Fruit fly (Drosophila melanogaster): ENCODE data around the gene Snmp2.

The Snmp2 gene

dm6 chr3L:7741953-7742352 is 888 bp downstream of the Snmp2 start:
- TF ChIP-seq brk (GFP tag; optimal IDR thresholded peaks at IDR 0.05) (no peak), jim (GFP tag; optimal IDR thresholded peaks at IDR 0.05) (peak; percentile 3), tai (GFP tag; optimal IDR thresholded peaks at IDR 0.05) (no peak), rgr (GFP tag; optimal IDR thresholded peaks at IDR 0.05) (no peak), CrebA (GFP tag; optimal IDR thresholded peaks at IDR 0.05; ENCODE audit: borderline replicate concordance) (no peak), Hr78 (GFP tag; optimal IDR thresholded peaks at IDR 0.05) (no peak)

- TF ChIP-seq sv (GFP tag; optimal IDR thresholded peaks at IDR 0.05), result no peak
- TF ChIP-seq Myc (optimal IDR thresholded peaks at IDR 0.05), result peak; percentile 37
- TF ChIP-seq Hr78 (GFP tag; optimal IDR thresholded peaks at IDR 0.05), result no peak
Measured at dm6 chr3L:7732141-7732748, 10.6 kb downstream of the Snmp2 start, which contains the start of gene CG8492. TSS of gene CG8492 (minus strand) at chr3L:7732191.

dm6 chr3L:7726690-7727089 is 16.2 kb downstream of the Snmp2 start:
- no peak for TF ChIP-seq pan (optimal IDR thresholded peaks at IDR 0.05)
- TF ChIP-seq dsf (GFP tag; optimal IDR thresholded peaks at IDR 0.05; ENCODE audit: borderline replicate concordance), result no peak
- TF ChIP-seq brk (GFP tag; optimal IDR thresholded peaks at IDR 0.05), result no peak
- no peak for TF ChIP-seq CG9705 (GFP tag; optimal IDR thresholded peaks at IDR 0.05)
- no peak for TF ChIP-seq rgr (GFP tag; optimal IDR thresholded peaks at IDR 0.05)

dm6 chr3L:7726285-7726684 is 16.6 kb downstream of the Snmp2 start, which contains the start of gene CG7457:
TSS of gene CG7457 (minus strand) at chr3L:7726473.
- TF ChIP-seq jim (GFP tag; optimal IDR thresholded peaks at IDR 0.05), result no peak
- TF ChIP-seq usp (GFP tag; optimal IDR thresholded peaks at IDR 0.05), result no peak
- no peak for TF ChIP-seq Rel (GFP tag; optimal IDR thresholded peaks at IDR 0.05)
- no peak for TF ChIP-seq Rel (tag; optimal IDR thresholded peaks at IDR 0.05)
- no peak for TF ChIP-seq Hr78 (GFP tag; optimal IDR thresholded peaks at IDR 0.05)
- TF ChIP-seq Vsx2 (GFP tag; optimal IDR thresholded peaks at IDR 0.05; ENCODE audit: partially characterized antibody), result no peak
- no peak for TF ChIP-seq psq (GFP tag; optimal IDR thresholded peaks at IDR 0.05)
- TF ChIP-seq CG32264 (GFP tag; optimal IDR thresholded peaks at IDR 0.05), result no peak
- no peak for TF ChIP-seq OdsH (GFP tag; optimal IDR thresholded peaks at IDR 0.05)
- TF ChIP-seq ey (GFP tag; optimal IDR thresholded peaks at IDR 0.05), result no peak
- TF ChIP-seq N (GFP tag; optimal IDR thresholded peaks at IDR 0.05), result no peak
- no peak for TF ChIP-seq Dif (GFP tag; optimal IDR thresholded peaks at IDR 0.05; ENCODE audit: partially characterized antibody)
- TF ChIP-seq Myc (optimal IDR thresholded peaks at IDR 0.05), result no peak
- no peak for TF ChIP-seq CG9705 (GFP tag; optimal IDR thresholded peaks at IDR 0.05)
- TF ChIP-seq Sp1 (GFP tag; optimal IDR thresholded peaks at IDR 0.05), result no peak
- TF ChIP-seq br (GFP tag; optimal IDR thresholded peaks at IDR 0.05), result no peak
- no peak for TF ChIP-seq dmrt93B (GFP tag; optimal IDR thresholded peaks at IDR 0.05)
- no peak for TF ChIP-seq tai (GFP tag; optimal IDR thresholded peaks at IDR 0.05)

dm6 chr3L:7721527-7721926 is 21.3 kb downstream of the Snmp2 start:
- TF ChIP-seq h (GFP tag; optimal IDR thresholded peaks at IDR 0.05) (peak; percentile 30), sv (GFP tag; optimal IDR thresholded peaks at IDR 0.05) (no peak), Dfd (GFP tag; optimal IDR thresholded peaks at IDR 0.05) (no peak), dl (GFP tag; optimal IDR thresholded peaks at IDR 0.05; ENCODE audit: insufficient read depth in 1 of 2, partially characterized antibody in 2 of 2) (no peak), lola (GFP tag; optimal IDR thresholded peaks at IDR 0.05) (no peak), Hnf4 (GFP tag; optimal IDR thresholded peaks at IDR 0.05) (peak; percentile 37), CG9705 (GFP tag; optimal IDR thresholded peaks at IDR 0.05) (no peak), brk (GFP tag; optimal IDR thresholded peaks at IDR 0.05) (no peak), Mio (GFP tag; optimal IDR thresholded peaks at IDR 0.05) (no peak), Vsx2 (GFP tag; optimal IDR thresholded peaks at IDR 0.05; ENCODE audit: partially characterized antibody) (no peak), Dif (GFP tag; optimal IDR thresholded peaks at IDR 0.05; ENCODE audit: partially characterized antibody) (no peak), HLH106 (tag; optimal IDR thresholded peaks at IDR 0.05) (no peak), CrebA (GFP tag; optimal IDR thresholded peaks at IDR 0.05; ENCODE audit: borderline replicate concordance) (no peak), sage (GFP tag; optimal IDR thresholded peaks at IDR 0.05) (no peak), foxo (GFP tag; optimal IDR thresholded peaks at IDR 0.05) (no peak), jim (GFP tag; optimal IDR thresholded peaks at IDR 0.05) (no peak), ey (GFP tag; optimal IDR thresholded peaks at IDR 0.05) (no peak), dsf (GFP tag; optimal IDR thresholded peaks at IDR 0.05; ENCODE audit: borderline replicate concordance) (no peak), N (GFP tag; optimal IDR thresholded peaks at IDR 0.05) (no peak), Abd-B (GFP tag; optimal IDR thresholded peaks at IDR 0.05) (no peak), br (GFP tag; optimal IDR thresholded peaks at IDR 0.05) (peak; percentile 54)
